Fruit fly (Drosophila melanogaster): ENCODE data around the gene Amt.

DNA sequence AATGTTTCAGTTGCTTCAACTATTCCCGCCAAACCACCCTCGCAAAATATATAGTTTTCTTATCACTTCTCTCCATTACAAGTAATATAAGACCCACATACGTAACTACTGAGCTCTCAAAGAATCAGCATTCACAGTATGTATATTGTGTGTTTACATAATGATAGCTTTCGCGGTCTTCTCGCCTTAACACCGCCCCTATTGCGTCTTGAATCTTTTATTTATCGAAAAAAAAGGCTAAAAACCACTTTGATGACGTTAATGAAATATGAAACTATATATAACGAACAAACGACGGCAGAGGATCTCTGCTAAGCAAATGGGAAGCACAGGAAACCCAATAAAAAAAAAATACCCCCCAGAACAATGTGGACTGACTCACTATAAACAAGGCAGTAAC lies 51.6 kb downstream of the Amt start:
- no peak for TF ChIP-seq EcR (GFP tag; optimal IDR thresholded peaks at IDR 0.05)
- no peak for TF ChIP-seq CG9948 (tag; optimal IDR thresholded peaks at IDR 0.05)
- TF ChIP-seq fd96Ca (GFP tag; IDR thresholded peaks at IDR 0.05), result no peak
- TF ChIP-seq CG32121 (GFP tag; IDR thresholded peaks at IDR 0.05), result no peak
- TF ChIP-seq CG8159 (tag; optimal IDR thresholded peaks at IDR 0.05), result no peak
- TF ChIP-seq CG10348 (GFP tag; IDR thresholded peaks at IDR 0.05), result no peak

All from whole organism, pupa.